Fruit fly (Drosophila melanogaster) whole organism, embryonic: Measurements from ENCODE around the gene CG43999.

Experiments used
- Asciz ChIP-seq: fragments of 200-800 bp; sonication (Bioruptor generic); optimal IDR thresholded peaks from 2 replicates; lab custom pipeline; 2017; ENCODE audit warnings: missing biosample characterization, mild to moderate bottlenecking, missing genetic modification characterization, missing genetic modification reagents
- CG1024 ChIP-seq: fragments of 200-800 bp; sonication (Bioruptor generic); IDR thresholded peaks from 2 replicates; pipeline ENCODE4 v1.3.6; 2022; ENCODE audit warnings: missing biosample characterization, missing genetic modification characterization
- CG10321 ChIP-seq: fragments of 200-800 bp; sonication (Bioruptor generic); IDR thresholded peaks from 2 replicates; pipeline ENCODE4 v1.3.6; 2022; ENCODE audit warnings: missing biosample characterization, missing genetic modification characterization
- CG11085 ChIP-seq: fragments of 200-800 bp; sonication (Bioruptor generic); IDR thresholded peaks from 2 replicates; pipeline ENCODE4 v1.3.6; 2022; ENCODE audit warnings: missing biosample characterization, missing genetic modification characterization
- CG11398 ChIP-seq: fragments of 200-800 bp; sonication (Bioruptor generic); optimal IDR thresholded peaks from 2 replicates; lab custom pipeline; 2016; ENCODE audit warnings: missing biosample characterization, missing genetic modification characterization
- CG11695 ChIP-seq: fragments of 200-800 bp; sonication (Bioruptor generic); IDR thresholded peaks from 3 replicates; pipeline ENCODE4 v1.3.6; 2022; ENCODE audit warnings: missing biosample characterization, missing genetic modification characterization
- CG12299 ChIP-seq: fragments of 200-800 bp; sonication (Bioruptor generic); optimal IDR thresholded peaks from 2 replicates; lab custom pipeline; 2018; ENCODE audit warnings: missing biosample characterization, mild to moderate bottlenecking, missing genetic modification characterization
- CG12769 ChIP-seq: fragments of 200-800 bp; sonication (Bioruptor generic); optimal IDR thresholded peaks from 2 replicates; lab custom pipeline; 2019; ENCODE audit warnings: missing biosample characterization, mild to moderate bottlenecking, missing genetic modification characterization, moderate library complexity
- CG1603 ChIP-seq: fragments of 200-800 bp; sonication (Bioruptor generic); optimal IDR thresholded peaks from 2 replicates; lab custom pipeline; 2019; ENCODE audit warnings: missing biosample characterization, mild to moderate bottlenecking, missing genetic modification characterization, moderate library complexity
- CG18476 ChIP-seq: fragments of 200-800 bp; sonication (Bioruptor generic); optimal IDR thresholded peaks from 2 replicates; lab custom pipeline; 2016; ENCODE audit warnings: missing biosample characterization, mild to moderate bottlenecking, missing genetic modification characterization
- CG18599 ChIP-seq: fragments of 200-800 bp; sonication (Bioruptor generic); optimal IDR thresholded peaks from 3 replicates; lab custom pipeline; 2017; ENCODE audit warnings: missing biosample characterization, missing genetic modification characterization, mild to moderate bottlenecking, moderate library complexity, missing genetic modification reagents
- CG2875 ChIP-seq: fragments of 200-800 bp; sonication (Bioruptor generic); optimal IDR thresholded peaks from 2 replicates; lab custom pipeline; 2017; ENCODE audit warnings: missing biosample characterization, mild to moderate bottlenecking, missing genetic modification characterization, missing genetic modification reagents
- CG2889 ChIP-seq: fragments of 200-800 bp; sonication (Bioruptor generic); IDR thresholded peaks from 3 replicates; pipeline ENCODE4 v1.3.6; 2022; ENCODE audit warnings: missing biosample characterization, missing genetic modification characterization
- CG3065 ChIP-seq: fragments of 200-800 bp; sonication (Bioruptor generic); optimal IDR thresholded peaks from 2 replicates; lab custom pipeline; 2016; ENCODE audit warnings: missing biosample characterization, missing genetic modification characterization
- CG3163 ChIP-seq: fragments of 200-800 bp; sonication (Bioruptor generic); optimal IDR thresholded peaks from 3 replicates; lab custom pipeline; 2016; ENCODE audit warnings: missing biosample characterization, missing genetic modification characterization
- CG33557 ChIP-seq: fragments of 200-800 bp; sonication (Bioruptor generic); optimal IDR thresholded peaks from 2 replicates; lab custom pipeline; 2019; ENCODE audit warnings: missing biosample characterization, mild to moderate bottlenecking, missing genetic modification characterization, moderate library complexity
- CG3995 ChIP-seq: fragments of 200-800 bp; sonication (Bioruptor generic); optimal IDR thresholded peaks from 3 replicates; lab custom pipeline; 2016; ENCODE audit warnings: missing biosample characterization, missing genetic modification characterization
- CG5180 ChIP-seq: fragments of 200-800 bp; sonication (Bioruptor generic); optimal IDR thresholded peaks from 3 replicates; lab custom pipeline; 2017; ENCODE audit warnings: missing biosample characterization, missing genetic modification characterization, mild to moderate bottlenecking, moderate library complexity, missing genetic modification reagents
- CG7745 ChIP-seq: fragments of 200-800 bp; sonication (Bioruptor generic); optimal IDR thresholded peaks from 2 replicates; lab custom pipeline; 2018; ENCODE audit warnings: missing biosample characterization, mild to moderate bottlenecking, missing genetic modification characterization, moderate library complexity
- CG8281 ChIP-seq: fragments of 200-800 bp; sonication (Bioruptor generic); optimal IDR thresholded peaks from 2 replicates; lab custom pipeline; 2018; ENCODE audit warnings: missing biosample characterization, mild to moderate bottlenecking, missing genetic modification characterization, moderate library complexity
- CG8924 ChIP-seq: fragments of 200-800 bp; optimal IDR thresholded peaks from 3 replicates; lab custom pipeline; 2019; ENCODE audit warnings: missing biosample characterization, mild to moderate bottlenecking, missing genetic modification characterization, moderate library complexity
- D19A ChIP-seq: fragments of 200-800 bp; optimal IDR thresholded peaks from 3 replicates; lab custom pipeline; 2019; ENCODE audit warnings: missing biosample characterization, mild to moderate bottlenecking, missing genetic modification characterization, moderate library complexity
- Dad ChIP-seq: fragments of 200-800 bp; sonication (Bioruptor generic); optimal IDR thresholded peaks from 3 replicates; lab custom pipeline; 2016; ENCODE audit warnings: missing biosample characterization, missing genetic modification characterization
- Dip2 ChIP-seq: fragments of 200-800 bp; sonication (Bioruptor generic); IDR thresholded peaks from 2 replicates; pipeline ENCODE4 v1.3.6; 2022; ENCODE audit warnings: missing biosample characterization, missing genetic modification characterization
- Mes4 ChIP-seq: fragments of 200-800 bp; sonication (Bioruptor generic); optimal IDR thresholded peaks from 2 replicates; lab custom pipeline; 2016; ENCODE audit warnings: missing biosample characterization, missing genetic modification characterization
- NC2α ChIP-seq: fragments of 200-800 bp; sonication (Bioruptor generic); optimal IDR thresholded peaks from 2 replicates; lab custom pipeline; 2016; ENCODE audit warnings: missing biosample characterization, missing genetic modification characterization
- Nf-YC ChIP-seq: fragments of 200-800 bp; optimal IDR thresholded peaks from 3 replicates; lab custom pipeline; 2019; ENCODE audit warnings: missing biosample characterization, mild to moderate bottlenecking, missing genetic modification characterization, moderate library complexity
- Oli ChIP-seq: fragments of 200-800 bp; sonication (Bioruptor generic); optimal IDR thresholded peaks from 2 replicates; lab custom pipeline; 2018; ENCODE audit warnings: missing biosample characterization, mild to moderate bottlenecking, missing genetic modification characterization, moderate library complexity
- ara ChIP-seq: fragments of 200-800 bp; sonication (Bioruptor generic); IDR thresholded peaks from 2 replicates; pipeline ENCODE4 v1.3.6; 2022; ENCODE audit warnings: missing biosample characterization, missing genetic modification characterization
- btn ChIP-seq: fragments of 200-800 bp; sonication (Bioruptor generic); optimal IDR thresholded peaks from 2 replicates; lab custom pipeline; 2016; ENCODE audit warnings: missing biosample characterization, missing genetic modification characterization
- cad ChIP-seq: fragments of >200 bp; optimal IDR thresholded peaks from 2 replicates; lab custom pipeline; 2017; ENCODE audit warnings: missing biosample characterization, missing genetic modification characterization
- dmrt99B ChIP-seq: fragments of 200-800 bp; sonication (Bioruptor generic); optimal IDR thresholded peaks from 2 replicates; lab custom pipeline; 2018; ENCODE audit warnings: missing biosample characterization, mild to moderate bottlenecking, missing genetic modification characterization, moderate library complexity
- grn ChIP-seq: fragments of 200-800 bp; sonication (Bioruptor generic); optimal IDR thresholded peaks from 3 replicates; lab custom pipeline; 2017; ENCODE audit warnings: missing biosample characterization, missing genetic modification characterization
- hkb ChIP-seq, 2 experiments: fragments of 200-800 bp in 1 of 2; fragments of >200 bp in 1 of 2; sonication (Bioruptor generic) in 1 of 2; IDR thresholded peaks in 1 of 2; optimal IDR thresholded peaks in 1 of 2; 2 replicates each; pipeline versions ENCODE4 v1.3.6 to Lab custom; 2017 to 2022; ENCODE audit warnings: missing biosample characterization in 1 of 2, missing genetic modification characterization in 1 of 2
- inv ChIP-seq: fragments of 200-800 bp; sonication (Bioruptor generic); IDR thresholded peaks from 2 replicates; pipeline ENCODE4 v1.3.6; 2022; ENCODE audit warnings: missing biosample characterization, missing genetic modification characterization; ENCODE audit not compliant: partially characterized antibody
- lab ChIP-seq: fragments of 200-800 bp; sonication (Bioruptor generic); optimal IDR thresholded peaks from 3 replicates; lab custom pipeline; 2017; ENCODE audit warnings: missing biosample characterization, missing genetic modification characterization, mild to moderate bottlenecking, moderate library complexity, missing genetic modification reagents
- lbe ChIP-seq: fragments of 200-800 bp; sonication (Bioruptor generic); optimal IDR thresholded peaks from 2 replicates; lab custom pipeline; 2016; ENCODE audit warnings: missing biosample characterization, mild to moderate bottlenecking, missing genetic modification characterization
- lola ChIP-seq, 3 experiments: fragments of >200 bp in 2 of 3; fragments of 200-800 bp in 1 of 3; sonication (Bioruptor generic) in 1 of 3; optimal IDR thresholded peaks; 2 replicates each; lab custom pipeline; 2017 to 2019; ENCODE audit warnings: missing biosample characterization in 3 of 3, missing genetic modification characterization in 3 of 3, mild to moderate bottlenecking in 1 of 3, moderate library complexity in 1 of 3
- mam ChIP-seq: fragments of 200-800 bp; sonication (Bioruptor generic); optimal IDR thresholded peaks from 3 replicates; lab custom pipeline; 2016; ENCODE audit warnings: missing biosample characterization, missing genetic modification characterization
- odd ChIP-seq: fragments of 200-800 bp; sonication (Bioruptor generic); optimal IDR thresholded peaks from 2 replicates; lab custom pipeline; 2017; ENCODE audit warnings: missing biosample characterization, mild to moderate bottlenecking, missing genetic modification characterization
- ro ChIP-seq: fragments of 200-800 bp; sonication (Bioruptor generic); IDR thresholded peaks from 2 replicates; pipeline ENCODE4 v1.3.6; 2022; ENCODE audit warnings: missing biosample characterization, missing genetic modification characterization
- run ChIP-seq: fragments of 200-800 bp; sonication (Bioruptor generic); optimal IDR thresholded peaks from 3 replicates; lab custom pipeline; 2018; ENCODE audit warnings: missing biosample characterization, mild to moderate bottlenecking, missing genetic modification characterization
- sc ChIP-seq, 3 experiments: fragments of >200 bp in 2 of 3; fragments of 200-800 bp in 1 of 3; sonication (Bioruptor generic) in 1 of 3; optimal IDR thresholded peaks; 2 replicates in 2 of 3; 3 replicates in 1 of 3; lab custom pipeline; 2017; ENCODE audit warnings: mild to moderate bottlenecking in 1 of 3, missing biosample characterization in 1 of 3, missing genetic modification characterization in 1 of 3, missing genetic modification reagents in 1 of 3
- tll ChIP-seq, 2 experiments: fragments of 200-800 bp in 1 of 2; fragments of >200 bp in 1 of 2; sonication (Bioruptor generic) in 1 of 2; optimal IDR thresholded peaks; 2 replicates each; lab custom pipeline; 2017 to 2019; ENCODE audit warnings: missing biosample characterization in 2 of 2, missing genetic modification characterization in 2 of 2, mild to moderate bottlenecking in 1 of 2, moderate library complexity in 1 of 2
- tx ChIP-seq: fragments of 200-800 bp; sonication (Bioruptor generic); optimal IDR thresholded peaks from 2 replicates; lab custom pipeline; 2016; ENCODE audit warnings: missing biosample characterization, missing genetic modification characterization
- usp ChIP-seq: fragments of >200 bp; optimal IDR thresholded peaks from 2 replicates; lab custom pipeline; 2017; ENCODE audit warnings: missing biosample characterization, missing genetic modification characterization
- yki ChIP-seq: fragments of >200 bp; optimal IDR thresholded peaks from 3 replicates; lab custom pipeline; 2018
- z ChIP-seq: fragments of 200-800 bp; sonication (Bioruptor generic); IDR thresholded peaks from 3 replicates; pipeline ENCODE4 v1.3.6; 2022; ENCODE audit warnings: missing biosample characterization, missing genetic modification characterization

The CG43999 gene

dm6 chr3R:23921701-23922501, 6.9 kb downstream of the CG43999 start (continued):
- TF ChIP-seq CG3163 (no peak), CG11398 (GFP tag; lab: Kevin White, UChicago) (no peak), ara (0 out of 2 replicates have a peak, but pooled peaks have one; percentile 51), Mes4 (no peak), CG18599 (GFP tag; lab: Kevin White, UChicago) (peak; percentile 23), btn (GFP tag; lab: Kevin White, UChicago) (peak; percentile 42), mam (peak; percentile 1), CG8281 (tag; lab: Kevin White, UChicago) (peak; percentile 12), CG12299 (tag; lab: Kevin White, UChicago) (no peak), Asciz (peak; percentile 19), Dad (GFP tag; lab: Kevin White, UChicago) (peak; percentile 30), tll (GFP tag; optimal IDR thresholded peaks at IDR 0.05; lab: Kevin White, UChicago) (no peak), cad (no peak), CG12769 (tag; lab: Kevin White, UChicago) (peak; percentile 87), usp (GFP tag; lab: Kevin White, UChicago) (no peak), odd (GFP tag; lab: Kevin White, UChicago) (no peak), hkb (optimal IDR thresholded peaks at IDR 0.05; lab: Kevin White, UChicago) (no peak), hkb (GFP tag; IDR thresholded peaks at IDR 0.05; lab: Robert Waterston, UW) (peak; percentile 64), grn (peak; percentile 3), lola (GFP tag; optimal IDR thresholded peaks at IDR 0.05; lab: Kevin White, UChicago) (peak in 1 of 3 experiments; percentile 4), CG11085 (GFP tag; lab: Robert Waterston, UW) (no peak), CG1024 (GFP tag; lab: Robert Waterston, UW) (no peak; the same call in 1 of the 2 replicates), D19A (peak; percentile 49), CG7745 (no peak), CG11695 (GFP tag; lab: Robert Waterston, UW) (peak; percentile 54; the same call in 2 of the 3 replicates), ro (GFP tag; lab: Robert Waterston, UW) (no peak), sc (optimal IDR thresholded peaks at IDR 0.05; lab: Kevin White, UChicago) (no peak), sc (GFP tag; optimal IDR thresholded peaks at IDR 0.05; lab: Kevin White, UChicago) (no peak), NC2α (no peak), Nf-YC (tag; lab: Kevin White, UChicago) (peak; percentile 14), inv (GFP tag; lab: Robert Waterston, UW) (no peak; the same call in 1 of the 2 replicates), lbe (GFP tag; lab: Kevin White, UChicago) (peak; percentile 21), CG18476 (GFP tag; lab: Kevin White, UChicago) (peak; percentile 15), yki (lab: Kevin White, UChicago) (peak; percentile 70), dmrt99B (tag; lab: Kevin White, UChicago) (peak; percentile 68), run (tag; lab: Kevin White, UChicago) (no peak), lab (peak; percentile 3), CG10321 (GFP tag; lab: Robert Waterston, UW) (no peak), CG3995 (GFP tag; lab: Kevin White, UChicago) (no peak), tx (GFP tag; lab: Kevin White, UChicago) (no peak), CG1603 (peak; percentile 29), Oli (tag; lab: Kevin White, UChicago) (peak; percentile 55), CG2889 (GFP tag; lab: Robert Waterston, UW) (0 out of 3 replicates have a peak, but pooled peaks have one; percentile 12), Dip2 (no peak), CG8924 (tag; lab: Kevin White, UChicago) (no peak), CG3065 (no peak), z (GFP tag; lab: Robert Waterston, UW) (peak; percentile 94), CG2875 (GFP tag; lab: Kevin White, UChicago) (no peak), CG5180 (GFP tag; lab: Kevin White, UChicago) (peak; percentile 18), CG33557 (GFP tag; lab: Kevin White, UChicago) (no peak)
